Worm (Caenorhabditis elegans) whole organism, L2 larva: ENCODE data around the gene lip-1.

Experiments
- alr-1 ChIP-seq: fragments of 150-350 bp; optimal IDR thresholded peaks from 2 replicates; lab custom pipeline; 2014; ENCODE audit warnings: missing biosample characterization, missing genetic modification characterization
- ama-1 ChIP-seq: fragments of 150-350 bp; optimal IDR thresholded peaks from 2 replicates; lab custom pipeline; 2018; ENCODE audit warnings: inconsistent platforms
- dmd-4 ChIP-seq: sonication (generic microtip); optimal IDR thresholded peaks from 2 replicates; lab custom pipeline; 2017; ENCODE audit warnings: missing biosample characterization, missing genetic modification characterization
- egl-27 ChIP-seq: sonication (generic microtip); optimal IDR thresholded peaks from 3 replicates; lab custom pipeline; 2017; ENCODE audit warnings: missing biosample characterization, missing genetic modification reagents, missing genetic modification characterization
- fos-1 ChIP-seq: fragments of 150-350 bp; optimal IDR thresholded peaks from 2 replicates; lab custom pipeline; 2014; ENCODE audit warnings: missing biosample characterization, missing genetic modification characterization
- lin-11 ChIP-seq: fragments of 150-350 bp; sonication (generic microtip); optimal IDR thresholded peaks from 2 replicates; lab custom pipeline; 2014; ENCODE audit warnings: missing biosample characterization, missing genetic modification characterization, inconsistent platforms, mixed read lengths
- mdl-1 ChIP-seq, 2 experiments: fragments of 150-350 bp in 1 of 2; sonication (generic microtip) in 1 of 2; optimal IDR thresholded peaks; 2 replicates each; lab custom pipeline; 2017; ENCODE audit warnings: missing biosample characterization in 2 of 2, missing genetic modification characterization in 2 of 2
- nhr-11 ChIP-seq: fragments of 150-350 bp; optimal IDR thresholded peaks from 2 replicates; lab custom pipeline; 2014; ENCODE audit warnings: missing biosample characterization, missing genetic modification characterization
- nhr-237 ChIP-seq: fragments of 150-350 bp; optimal IDR thresholded peaks from 2 replicates; lab custom pipeline; 2014; ENCODE audit warnings: missing biosample characterization, missing genetic modification characterization
- nhr-77 ChIP-seq: fragments of 150-350 bp; optimal IDR thresholded peaks from 2 replicates; lab custom pipeline; 2014; ENCODE audit warnings: missing biosample characterization, missing genetic modification characterization
- snpc-4 ChIP-seq: fragments of 150-350 bp; optimal IDR thresholded peaks from 2 replicates; lab custom pipeline; 2014; ENCODE audit warnings: missing biosample characterization, missing genetic modification characterization
- unc-62 ChIP-seq: fragments of 150-350 bp; optimal IDR thresholded peaks from 2 replicates; lab custom pipeline; 2014; ENCODE audit warnings: missing biosample characterization, missing genetic modification reagents, missing genetic modification characterization
- zag-1 ChIP-seq: fragments of 150-350 bp; optimal IDR thresholded peaks from 2 replicates; lab custom pipeline; 2014; ENCODE audit warnings: missing biosample characterization, missing genetic modification characterization

- no peak for TF ChIP-seq dmd-4 (tag; lab: Kevin White, UChicago)
- no peak for TF ChIP-seq nhr-77
- TF ChIP-seq ama-1 (lab: Kevin White, UChicago) = no peak
- TF ChIP-seq mdl-1 (tag; optimal IDR thresholded peaks at IDR 0.05; lab: Kevin White, UChicago) = no peak
- no peak for TF ChIP-seq nhr-11 (tag; lab: Kevin White, UChicago)
- TF ChIP-seq alr-1 = no peak
- TF ChIP-seq unc-62 (GFP tag; lab: Kevin White, UChicago) = no peak
- no peak for TF ChIP-seq egl-27 (tag; lab: Kevin White, UChicago)
- TF ChIP-seq zag-1 = no peak
- TF ChIP-seq snpc-4 (tag; lab: Kevin White, UChicago) = no peak
- no peak for TF ChIP-seq fos-1 (tag; lab: Kevin White, UChicago)
- no peak for TF ChIP-seq nhr-237
- no peak for TF ChIP-seq lin-11 (tag; lab: Kevin White, UChicago)
These were observed 16.5 kb downstream of the lip-1 start, which contains the start of gene R13H7.2 for ce11 chrIV:6859270-6859669.
